Fruit fly (Drosophila melanogaster) whole organism, pupa: Measurements from ENCODE around the gene ifc.
A peak's percentile ranks its signal among the peaks of the same experiment; 100 is the strongest.

Experiments used
- CG10348 ChIP-seq: fragments of 200-800 bp; sonication (Bioruptor generic); IDR thresholded peaks from 2 replicates; pipeline ENCODE4 v1.3.6; 2022; ENCODE audit warnings: missing biosample characterization, missing genetic modification characterization
- CG12605 ChIP-seq: fragments of 200-800 bp; sonication (Bioruptor generic); IDR thresholded peaks from 2 replicates; pipeline ENCODE4 v1.3.6; 2022; ENCODE audit warnings: missing biosample characterization, missing genetic modification characterization
- CG13204 ChIP-seq: fragments of 200-800 bp; sonication (Bioruptor generic); optimal IDR thresholded peaks from 2 replicates; lab custom pipeline; 2018; ENCODE audit warnings: missing biosample characterization, mild to moderate bottlenecking, missing genetic modification characterization, moderate library complexity
- CG14655 ChIP-seq: fragments of 200-800 bp; sonication (Bioruptor generic); optimal IDR thresholded peaks from 3 replicates; lab custom pipeline; 2017; ENCODE audit warnings: mild to moderate bottlenecking, missing biosample characterization, missing genetic modification reagents, missing genetic modification characterization
- CG15710 ChIP-seq: fragments of 200-800 bp; sonication (Bioruptor generic); optimal IDR thresholded peaks from 2 replicates; lab custom pipeline; 2018; ENCODE audit warnings: missing biosample characterization, mild to moderate bottlenecking, missing genetic modification characterization, moderate library complexity
- CG17806 ChIP-seq: fragments of 200-800 bp; sonication (Bioruptor generic); optimal IDR thresholded peaks from 2 replicates; lab custom pipeline; 2018; ENCODE audit warnings: missing biosample characterization, mild to moderate bottlenecking, missing genetic modification characterization, moderate library complexity
- CG32121 ChIP-seq: fragments of 200-800 bp; sonication (Bioruptor generic); IDR thresholded peaks from 2 replicates; pipeline ENCODE4 v1.3.6; 2022; ENCODE audit warnings: missing biosample characterization, missing genetic modification characterization
- CG34367 ChIP-seq: fragments of 200-800 bp; sonication (Bioruptor generic); optimal IDR thresholded peaks from 2 replicates; lab custom pipeline; 2018; ENCODE audit warnings: missing biosample characterization, mild to moderate bottlenecking, missing genetic modification characterization
- CG4496 ChIP-seq: fragments of 200-800 bp; sonication (Bioruptor generic); IDR thresholded peaks from 3 replicates; pipeline ENCODE4 v1.3.6; 2022; ENCODE audit warnings: missing biosample characterization, missing genetic modification characterization
- CG8159 ChIP-seq: fragments of 200-800 bp; sonication (Bioruptor generic); optimal IDR thresholded peaks from 3 replicates; lab custom pipeline; 2018; ENCODE audit warnings: missing biosample characterization, mild to moderate bottlenecking, missing genetic modification characterization, moderate library complexity
- CG8301 ChIP-seq: fragments of 200-800 bp; sonication (Bioruptor generic); optimal IDR thresholded peaks from 2 replicates; lab custom pipeline; 2018; ENCODE audit warnings: missing biosample characterization, mild to moderate bottlenecking, missing genetic modification characterization
- CG9948 ChIP-seq: fragments of 200-800 bp; sonication (Bioruptor generic); optimal IDR thresholded peaks from 2 replicates; lab custom pipeline; 2018; ENCODE audit warnings: missing biosample characterization, mild to moderate bottlenecking, missing genetic modification characterization, moderate library complexity
- D1 ChIP-seq: fragments of 200-800 bp; sonication (Bioruptor generic); optimal IDR thresholded peaks from 2 replicates; lab custom pipeline; 2018; ENCODE audit warnings: missing biosample characterization, mild to moderate bottlenecking, missing genetic modification characterization, moderate library complexity
- EcR ChIP-seq: fragments of 200-800 bp; sonication (Bioruptor generic); optimal IDR thresholded peaks from 3 replicates; lab custom pipeline; 2019; ENCODE audit warnings: missing biosample characterization, missing genetic modification characterization, mild to moderate bottlenecking, moderate library complexity, missing genetic modification reagents
- Ets98B ChIP-seq: fragments of 200-800 bp; sonication (Bioruptor generic); IDR thresholded peaks from 2 replicates; pipeline ENCODE4 v1.3.6; 2022; ENCODE audit warnings: missing biosample characterization, missing genetic modification characterization
- Pif1A ChIP-seq: fragments of 200-800 bp; sonication (Bioruptor generic); optimal IDR thresholded peaks from 3 replicates; lab custom pipeline; 2016; ENCODE audit warnings: missing biosample characterization, missing genetic modification characterization
- Pif1B ChIP-seq: fragments of 200-800 bp; sonication (Bioruptor generic); optimal IDR thresholded peaks from 3 replicates; lab custom pipeline; 2016; ENCODE audit warnings: missing biosample characterization, missing genetic modification characterization
- Snoo ChIP-seq: fragments of 200-800 bp; sonication (Bioruptor generic); optimal IDR thresholded peaks from 3 replicates; lab custom pipeline; 2017; ENCODE audit warnings: missing biosample characterization, mild to moderate bottlenecking, missing genetic modification characterization, inconsistent platforms
- fd96Ca ChIP-seq: fragments of 200-800 bp; sonication (Bioruptor generic); IDR thresholded peaks from 3 replicates; pipeline ENCODE4 v1.3.6; 2022; ENCODE audit warnings: missing biosample characterization, missing genetic modification characterization
- gl ChIP-seq: fragments of 200-800 bp; sonication (Bioruptor generic); optimal IDR thresholded peaks from 2 replicates; lab custom pipeline; 2018; ENCODE audit warnings: missing biosample characterization, mild to moderate bottlenecking, missing genetic modification characterization
- rn ChIP-seq: fragments of 200-800 bp; sonication (Bioruptor generic); IDR thresholded peaks from 2 replicates; pipeline ENCODE4 v1.3.6; 2022; ENCODE audit warnings: missing biosample characterization, missing genetic modification characterization

Gene ifc

DNA sequence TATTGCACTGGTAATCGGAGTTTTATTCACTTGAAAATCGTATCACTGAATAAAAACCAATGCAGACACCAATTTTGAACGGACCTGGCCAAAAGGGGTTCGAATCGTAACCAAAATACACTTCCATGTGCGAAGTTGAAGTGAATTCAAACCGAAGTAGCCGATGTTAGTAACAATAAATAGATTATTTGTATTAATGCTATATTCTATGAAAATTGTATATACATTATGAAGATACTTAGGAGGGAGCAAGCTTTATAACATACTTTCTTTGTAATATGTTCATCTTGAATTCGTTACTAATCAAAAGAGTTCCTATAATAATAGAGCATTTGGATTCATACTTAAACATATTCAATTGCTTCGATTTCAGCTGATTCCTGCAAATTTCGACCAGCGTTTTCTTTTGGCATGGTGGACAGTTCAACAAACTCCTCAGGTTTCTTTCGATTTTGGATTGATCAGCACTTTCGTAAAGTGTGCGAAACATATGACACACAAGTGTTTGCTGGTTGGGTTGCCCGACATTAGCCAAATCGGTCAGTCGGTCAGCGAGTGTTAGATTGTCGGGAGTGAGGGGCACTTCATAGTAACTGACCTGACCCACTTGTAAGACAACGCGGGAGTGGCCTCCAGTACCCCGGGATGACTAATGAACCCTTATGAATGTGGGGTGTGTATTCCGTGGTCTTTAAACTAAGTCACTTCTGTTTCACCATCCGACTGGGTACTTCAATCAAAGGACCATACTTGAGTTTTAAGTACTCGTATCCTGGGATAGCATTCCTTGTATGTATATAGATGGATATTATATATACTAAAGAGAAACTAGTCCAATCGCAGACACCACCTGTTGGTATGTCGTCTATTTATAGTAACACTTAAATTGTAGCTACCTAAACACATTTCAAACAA is 18.2 kb upstream of the ifc start, which contains the start of the genes CG13992 and Ucp4C:
Gene CG13992, minus strand, starts transcription at position 51 of the 915 bp plus-strand sequence.
Gene Ucp4C, plus strand, starts transcription at position 865 of the 915 bp plus-strand sequence.
- TF ChIP-seq fd96Ca (no peak), Pif1B (GFP tag; lab: Kevin White, UChicago) (no peak), EcR (GFP tag; lab: Kevin White, UChicago) (no peak), CG8159 (tag; lab: Kevin White, UChicago) (no peak), CG34367 (tag; lab: Kevin White, UChicago) (no peak), rn (GFP tag; lab: Robert Waterston, UW) (no peak), Ets98B (no peak), CG13204 (no peak), CG17806 (tag; lab: Kevin White, UChicago) (no peak), CG10348 (GFP tag; lab: Robert Waterston, UW) (no peak), CG32121 (GFP tag; lab: Robert Waterston, UW) (no peak), Pif1A (GFP tag; lab: Kevin White, UChicago) (no peak)

DNA sequence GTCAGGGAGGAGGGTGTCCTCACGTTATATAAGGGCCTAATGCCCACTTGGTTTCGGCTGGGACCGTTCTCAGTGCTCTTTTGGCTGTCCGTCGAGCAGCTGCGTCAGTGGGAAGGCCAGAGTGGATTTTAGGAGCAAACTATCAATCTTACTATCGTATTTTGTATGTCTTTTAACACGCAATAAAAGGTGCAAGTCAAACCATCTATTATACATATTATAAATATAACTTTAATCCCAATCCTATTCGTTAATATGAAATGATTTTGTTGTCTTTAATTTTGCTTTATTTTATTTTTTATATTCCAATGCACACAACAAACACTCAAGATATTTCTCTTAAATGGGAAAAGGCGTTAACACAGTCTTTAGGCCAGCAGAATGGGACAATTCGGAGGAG is 16.6 kb upstream of the ifc start, which contains the start of gene Ucp4B:
Gene Ucp4B, plus strand, starts transcription at position 301 of the 400 bp plus-strand sequence.
- TF ChIP-seq CG15710 (tag; lab: Kevin White, UChicago): no peak
- TF ChIP-seq CG9948 (tag; lab: Kevin White, UChicago): no peak
- no peak for TF ChIP-seq Pif1B (GFP tag; lab: Kevin White, UChicago)
- no peak for TF ChIP-seq EcR (GFP tag; lab: Kevin White, UChicago)
- TF ChIP-seq gl (tag; lab: Kevin White, UChicago): no peak
- no peak for TF ChIP-seq CG34367 (tag; lab: Kevin White, UChicago)
- TF ChIP-seq CG12605 (GFP tag; lab: Robert Waterston, UW): no peak
- no peak for TF ChIP-seq CG17806 (tag; lab: Kevin White, UChicago)
- no peak for TF ChIP-seq Ets98B
- no peak for TF ChIP-seq CG10348 (GFP tag; lab: Robert Waterston, UW)
- TF ChIP-seq fd96Ca: no peak
- TF ChIP-seq Pif1A (GFP tag; lab: Kevin White, UChicago): no peak
- no peak for TF ChIP-seq D1 (tag; lab: Kevin White, UChicago)
- TF ChIP-seq CG14655 (GFP tag; lab: Kevin White, UChicago): no peak
- TF ChIP-seq CG4496: no peak
- no peak for TF ChIP-seq rn (GFP tag; lab: Robert Waterston, UW)

DNA sequence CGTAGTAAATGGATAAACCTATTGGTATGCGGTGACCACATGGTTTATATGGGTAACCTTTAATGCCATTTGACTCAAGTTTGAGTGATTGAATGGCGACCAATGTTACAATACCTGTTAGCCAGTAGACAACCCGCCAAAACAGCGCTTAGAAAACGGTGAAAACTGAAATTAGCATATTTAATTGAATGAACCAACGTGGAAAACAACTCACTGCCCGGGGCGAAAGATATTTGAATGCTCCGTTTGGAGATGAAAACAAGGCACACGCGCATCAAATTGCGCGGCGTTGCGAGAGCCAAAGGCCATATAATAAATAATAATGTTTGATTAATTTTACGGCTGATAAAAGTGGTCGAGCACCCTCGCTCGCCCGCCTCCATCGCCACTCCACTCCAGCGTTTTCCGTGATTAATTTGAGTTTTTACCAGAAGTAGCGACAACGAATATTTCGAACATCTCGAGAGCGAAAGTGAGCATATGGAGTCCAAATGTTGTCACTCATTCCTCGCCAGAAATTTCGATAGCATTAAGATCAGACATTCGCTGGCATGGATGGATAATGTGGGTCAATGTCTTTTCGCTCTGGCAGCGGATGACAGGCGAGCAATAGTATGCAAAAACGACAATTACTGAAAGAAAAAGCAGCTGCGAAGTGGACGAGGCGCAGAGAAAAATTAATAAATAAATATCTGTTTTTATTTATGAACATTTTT is 14.9 kb upstream of the ifc start:
- peak; percentile 12 for TF ChIP-seq EcR (GFP tag; lab: Kevin White, UChicago)
- no peak for TF ChIP-seq CG13204

DNA sequence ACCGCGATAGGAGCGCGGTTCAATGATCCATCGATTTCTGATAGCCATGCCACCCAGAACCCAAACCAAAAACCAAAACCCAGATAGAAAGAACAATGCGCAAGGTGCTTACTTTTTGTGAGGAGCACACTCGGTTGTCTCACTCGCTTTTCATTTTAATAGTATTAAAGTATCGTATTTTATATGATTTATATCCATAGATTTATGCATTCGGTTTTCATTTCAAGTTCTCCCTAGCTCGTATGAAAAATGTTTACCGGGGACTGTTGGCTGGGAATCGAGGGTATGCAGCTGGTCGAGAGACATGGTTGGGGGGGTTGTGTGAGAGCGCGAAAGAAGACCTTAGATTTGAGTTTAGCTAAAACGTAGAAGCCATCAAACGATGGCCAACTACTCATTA is 14.1 kb upstream of the ifc start:
- no peak for TF ChIP-seq gl (tag; lab: Kevin White, UChicago)
- no peak for TF ChIP-seq CG9948 (tag; lab: Kevin White, UChicago)
- no peak for TF ChIP-seq CG8159 (tag; lab: Kevin White, UChicago)
- TF ChIP-seq CG32121 (GFP tag; lab: Robert Waterston, UW): no peak
- TF ChIP-seq CG15710 (tag; lab: Kevin White, UChicago): no peak
- TF ChIP-seq Snoo: no peak
- TF ChIP-seq Ets98B: no peak
- no peak for TF ChIP-seq rn (GFP tag; lab: Robert Waterston, UW)
- TF ChIP-seq EcR (GFP tag; lab: Kevin White, UChicago): no peak

DNA sequence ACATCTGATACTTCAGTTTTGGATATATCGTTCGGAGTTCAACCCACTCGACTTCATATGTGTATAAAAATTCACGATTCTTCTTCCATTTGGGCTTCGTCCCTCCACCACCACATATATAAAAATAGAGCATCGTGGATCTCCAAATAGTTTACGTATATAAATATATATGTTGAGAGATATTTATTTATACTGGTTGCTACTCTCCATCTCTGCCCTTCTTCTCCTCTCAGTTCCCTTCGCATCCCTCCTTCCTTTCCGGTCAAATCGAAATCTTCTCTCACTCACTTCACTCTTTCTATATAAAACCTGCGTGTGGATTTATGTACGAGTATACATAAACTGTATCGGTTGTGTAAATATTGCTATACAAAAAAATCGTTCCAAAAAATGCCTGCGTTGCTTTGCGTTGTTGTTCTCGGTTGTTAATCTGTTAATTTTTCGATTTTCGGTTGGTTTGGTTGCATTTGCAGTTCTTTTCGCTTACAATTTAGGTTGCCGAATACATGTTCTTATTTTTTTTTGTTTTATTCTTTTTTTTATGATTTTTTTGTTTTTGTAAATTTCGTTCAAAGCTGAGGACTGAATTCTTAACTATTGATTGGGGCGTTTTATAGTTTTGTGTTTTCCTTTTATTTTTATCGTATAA is 13.4 kb upstream of the ifc start:
- peak; percentile 13 for TF ChIP-seq EcR (GFP tag; lab: Kevin White, UChicago)
- TF ChIP-seq D1 (tag; lab: Kevin White, UChicago): no peak
- TF ChIP-seq, all 21 proteins: peak for 1

DNA sequence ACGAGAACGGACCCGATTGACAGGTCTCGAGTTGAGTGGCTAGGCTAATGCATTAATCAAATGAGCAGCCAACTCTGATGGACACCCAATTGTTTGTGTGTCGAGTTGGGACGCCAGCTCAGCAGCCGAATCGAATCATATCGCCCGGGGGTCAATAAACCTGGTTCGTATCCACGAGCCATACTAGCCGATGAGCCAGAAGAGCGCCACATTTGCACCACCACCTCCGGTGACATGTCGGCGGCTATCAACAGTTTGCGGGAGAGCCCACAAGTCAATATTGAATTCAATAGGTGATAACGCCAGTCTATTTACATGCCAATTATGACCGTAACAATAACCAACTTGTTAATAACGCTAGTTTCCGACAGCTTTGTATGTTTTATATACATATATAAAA is 12.0 kb upstream of the ifc start:
- TF ChIP-seq gl (tag; lab: Kevin White, UChicago): no peak
- TF ChIP-seq rn (GFP tag; lab: Robert Waterston, UW): no peak
- no peak for TF ChIP-seq D1 (tag; lab: Kevin White, UChicago)
- no peak for TF ChIP-seq CG4496
- no peak for TF ChIP-seq CG12605 (GFP tag; lab: Robert Waterston, UW)
- TF ChIP-seq CG8301 (tag; lab: Kevin White, UChicago): no peak
- TF ChIP-seq CG17806 (tag; lab: Kevin White, UChicago): no peak
- peak; percentile 90 for TF ChIP-seq EcR (GFP tag; lab: Kevin White, UChicago)
- 0 out of 2 replicates have a peak, but pooled peaks have one; percentile 31 for TF ChIP-seq Ets98B
- TF ChIP-seq CG14655 (GFP tag; lab: Kevin White, UChicago): peak; percentile 15
- TF ChIP-seq fd96Ca: no peak
- TF ChIP-seq CG15710 (tag; lab: Kevin White, UChicago): no peak
- TF ChIP-seq, all 21 proteins: peak for 3
